Worm (Caenorhabditis elegans) whole organism, late embryonic: ENCODE data around the gene C42C1.8.

Experiments used
- K09A11.1 ChIP-seq: sonication (generic microtip); optimal IDR thresholded peaks from 2 replicates; lab custom pipeline; 2017; ENCODE audit warnings: antibody characterized with exemption, mild to moderate bottlenecking, missing genetic modification characterization, missing compliant biosample characterization; ENCODE audit not compliant: insufficient read depth
- ceh-30 ChIP-seq: fragments of 150-350 bp; optimal IDR thresholded peaks from 2 replicates; lab custom pipeline; 2014; ENCODE audit warnings: missing biosample characterization, missing genetic modification characterization
- dve-1 ChIP-seq: sonication (generic microtip); optimal IDR thresholded peaks from 2 replicates; lab custom pipeline; 2017; ENCODE audit warnings: antibody characterized with exemption, mild to moderate bottlenecking, missing genetic modification characterization, missing compliant biosample characterization
- lin-11 ChIP-seq: fragments of 200-800 bp; sonication (Bioruptor generic); optimal IDR thresholded peaks from 2 replicates; lab custom pipeline; 2018; ENCODE audit warnings: mild to moderate bottlenecking, missing genetic modification characterization, missing compliant biosample characterization
- pros-1 ChIP-seq: fragments of 150-350 bp; optimal IDR thresholded peaks from 2 replicates; lab custom pipeline; 2014; ENCODE audit warnings: missing biosample characterization, missing genetic modification reagents, missing genetic modification characterization

ce11 chrIV:12311597-12311996 is 20.8 kb downstream of the C42C1.8 start, which contains the start of gene oac-58:
- TF ChIP-seq lin-11 (tag; lab: Kevin White, UChicago) (no peak), K09A11.1 (tag; lab: Kevin White, UChicago) (no peak), pros-1 (tag; lab: Kevin White, UChicago) (no peak), dve-1 (no peak), ceh-30 (tag; lab: Kevin White, UChicago) (no peak)
